Worm (Caenorhabditis elegans) whole organism, late embryonic: ENCODE data around the gene ace-4.

Experiments
- C08G9.2 ChIP-seq: sonication (generic microtip); optimal IDR thresholded peaks from 2 replicates; lab custom pipeline; 2016; ENCODE audit warnings: mild to moderate bottlenecking, missing genetic modification characterization, moderate library complexity, missing compliant biosample characterization
- C38D4.7 ChIP-seq: fragments of 200-800 bp; sonication (Bioruptor generic); optimal IDR thresholded peaks from 2 replicates; lab custom pipeline; 2018; ENCODE audit warnings: mild to moderate bottlenecking, missing genetic modification characterization, moderate library complexity, missing compliant biosample characterization
- F13H6.1 ChIP-seq: sonication (generic microtip); optimal IDR thresholded peaks from 2 replicates; lab custom pipeline; 2016; ENCODE audit warnings: missing genetic modification characterization, missing compliant biosample characterization
- K02D7.2 ChIP-seq: sonication (generic microtip); optimal IDR thresholded peaks from 2 replicates; lab custom pipeline; 2017; ENCODE audit warnings: mild to moderate bottlenecking, missing genetic modification characterization, missing compliant biosample characterization
- T23F11.4 ChIP-seq: fragments of 200-800 bp; sonication (Bioruptor generic); optimal IDR thresholded peaks from 2 replicates; lab custom pipeline; 2018; ENCODE audit warnings: mild to moderate bottlenecking, missing genetic modification characterization, missing compliant biosample characterization
- Y22D7AL.16 ChIP-seq: sonication (generic microtip); optimal IDR thresholded peaks from 2 replicates; lab custom pipeline; 2016; ENCODE audit warnings: missing genetic modification characterization, missing compliant biosample characterization
- ahr-1 ChIP-seq: sonication (generic microtip); optimal IDR thresholded peaks from 2 replicates; lab custom pipeline; 2016; ENCODE audit warnings: missing genetic modification characterization, missing compliant biosample characterization
- ama-1 ChIP-seq: fragments of 150-350 bp; optimal IDR thresholded peaks from 2 replicates; lab custom pipeline; 2014
- ceh-18 ChIP-seq: sonication (generic microtip); optimal IDR thresholded peaks from 2 replicates; lab custom pipeline; 2016; ENCODE audit warnings: missing genetic modification characterization, missing compliant biosample characterization
- ceh-19 ChIP-seq: fragments of 200-800 bp; sonication (Bioruptor generic); optimal IDR thresholded peaks from 2 replicates; lab custom pipeline; 2018; ENCODE audit warnings: mild to moderate bottlenecking, missing genetic modification characterization, missing compliant biosample characterization
- ceh-2 ChIP-seq: sonication (generic microtip); optimal IDR thresholded peaks from 2 replicates; lab custom pipeline; 2016; ENCODE audit warnings: missing genotype, missing genetic modification characterization, missing compliant biosample characterization
- ceh-24 ChIP-seq: sonication (generic microtip); optimal IDR thresholded peaks from 2 replicates; lab custom pipeline; 2016; ENCODE audit warnings: mild to moderate bottlenecking, missing genetic modification characterization, missing compliant biosample characterization
- ceh-30 ChIP-seq: fragments of 150-350 bp; optimal IDR thresholded peaks from 2 replicates; lab custom pipeline; 2014; ENCODE audit warnings: missing biosample characterization, missing genetic modification characterization
- ceh-31 ChIP-seq: sonication (generic microtip); optimal IDR thresholded peaks from 2 replicates; lab custom pipeline; 2016; ENCODE audit warnings: missing genetic modification characterization, missing compliant biosample characterization
- ceh-45 ChIP-seq: fragments of 200-800 bp; sonication (Bioruptor generic); IDR thresholded peaks from 2 replicates; pipeline ENCODE4 v1.3.6; 2022; ENCODE audit warnings: missing genetic modification reagents, missing genetic modification characterization, missing compliant biosample characterization
- ceh-9 ChIP-seq: sonication (generic microtip); optimal IDR thresholded peaks from 2 replicates; lab custom pipeline; 2016; ENCODE audit warnings: mild to moderate bottlenecking, missing genetic modification characterization, inconsistent platforms, missing compliant biosample characterization
- che-1 ChIP-seq: sonication (generic microtip); optimal IDR thresholded peaks from 2 replicates; lab custom pipeline; 2016; ENCODE audit warnings: mild to moderate bottlenecking, missing genetic modification characterization, missing compliant biosample characterization
- dmd-4 ChIP-seq: sonication (generic microtip); optimal IDR thresholded peaks from 2 replicates; lab custom pipeline; 2016; ENCODE audit warnings: borderline replicate concordance, missing genetic modification characterization, missing compliant biosample characterization
- dve-1 ChIP-seq: sonication (generic microtip); optimal IDR thresholded peaks from 2 replicates; lab custom pipeline; 2017; ENCODE audit warnings: antibody characterized with exemption, mild to moderate bottlenecking, missing genetic modification characterization, missing compliant biosample characterization
- elt-2 ChIP-seq: sonication (generic microtip); optimal IDR thresholded peaks from 2 replicates; lab custom pipeline; 2016; ENCODE audit warnings: missing genetic modification reagents, missing genetic modification characterization, missing compliant biosample characterization
- elt-4 ChIP-seq: sonication (generic microtip); optimal IDR thresholded peaks from 2 replicates; lab custom pipeline; 2016; ENCODE audit warnings: missing genetic modification characterization, missing compliant biosample characterization
- eyg-1 ChIP-seq: sonication (generic microtip); optimal IDR thresholded peaks from 2 replicates; lab custom pipeline; 2016; ENCODE audit warnings: missing genotype, missing genetic modification characterization, missing compliant biosample characterization
- fkh-10 ChIP-seq: fragments of 150-350 bp; optimal IDR thresholded peaks from 2 replicates; lab custom pipeline; 2014; ENCODE audit warnings: missing biosample characterization, missing genetic modification reagents, missing genetic modification characterization
- fkh-6 ChIP-seq: sonication (generic microtip); optimal IDR thresholded peaks from 2 replicates; lab custom pipeline; 2016; ENCODE audit warnings: missing genetic modification characterization, missing compliant biosample characterization
- hlh-13 ChIP-seq: fragments of 200-800 bp; sonication (Bioruptor generic); optimal IDR thresholded peaks from 2 replicates; lab custom pipeline; 2018; ENCODE audit warnings: mild to moderate bottlenecking, missing genetic modification characterization, missing compliant biosample characterization
- hlh-15 ChIP-seq: sonication (generic microtip); optimal IDR thresholded peaks from 2 replicates; lab custom pipeline; 2016; ENCODE audit warnings: missing genetic modification characterization, missing compliant biosample characterization
- hlh-8 ChIP-seq: sonication (generic microtip); optimal IDR thresholded peaks from 2 replicates; lab custom pipeline; 2016; ENCODE audit warnings: missing genotype, missing genetic modification characterization, missing compliant biosample characterization
- lim-6 ChIP-seq: sonication (generic microtip); optimal IDR thresholded peaks from 2 replicates; lab custom pipeline; 2016; ENCODE audit warnings: missing genetic modification characterization, missing compliant biosample characterization
- lin-11 ChIP-seq: fragments of 200-800 bp; sonication (Bioruptor generic); optimal IDR thresholded peaks from 2 replicates; lab custom pipeline; 2018; ENCODE audit warnings: mild to moderate bottlenecking, missing genetic modification characterization, missing compliant biosample characterization
- madf-2 ChIP-seq: sonication (generic microtip); optimal IDR thresholded peaks from 2 replicates; lab custom pipeline; 2017; ENCODE audit warnings: missing genetic modification characterization, missing compliant biosample characterization
- nfya-1 ChIP-seq: sonication (generic microtip); optimal IDR thresholded peaks from 2 replicates; lab custom pipeline; 2017; ENCODE audit warnings: missing genetic modification characterization, mild to moderate bottlenecking, missing compliant biosample characterization, antibody characterized with exemption, moderate library complexity
- nhr-232 ChIP-seq: sonication (generic microtip); optimal IDR thresholded peaks from 2 replicates; lab custom pipeline; 2016; ENCODE audit warnings: missing genetic modification characterization, missing compliant biosample characterization
- npax-4 ChIP-seq: sonication (generic microtip); optimal IDR thresholded peaks from 2 replicates; lab custom pipeline; 2016; ENCODE audit warnings: missing genetic modification characterization, missing compliant biosample characterization
- pax-1 ChIP-seq: fragments of 150-350 bp; optimal IDR thresholded peaks from 2 replicates; lab custom pipeline; 2014; ENCODE audit warnings: missing biosample characterization, missing genetic modification characterization
- pha-2 ChIP-seq: sonication (generic microtip); optimal IDR thresholded peaks from 2 replicates; lab custom pipeline; 2017; ENCODE audit warnings: mild to moderate bottlenecking, missing genetic modification characterization, missing compliant biosample characterization
- pqm-1 ChIP-seq: sonication (generic microtip); optimal IDR thresholded peaks from 2 replicates; lab custom pipeline; 2016; ENCODE audit warnings: missing genetic modification characterization, missing compliant biosample characterization
- pros-1 ChIP-seq: fragments of 150-350 bp; optimal IDR thresholded peaks from 2 replicates; lab custom pipeline; 2014; ENCODE audit warnings: missing biosample characterization, missing genetic modification reagents, missing genetic modification characterization
- rnt-1 ChIP-seq: sonication (generic microtip); optimal IDR thresholded peaks from 2 replicates; lab custom pipeline; 2016; ENCODE audit warnings: missing genetic modification characterization, missing compliant biosample characterization
- sox-2 ChIP-seq: fragments of 200-800 bp; sonication (Bioruptor generic); IDR thresholded peaks from 2 replicates; pipeline ENCODE4 v1.3.6; 2022; ENCODE audit warnings: missing genetic modification reagents, missing genetic modification characterization, missing compliant biosample characterization
- syd-9 ChIP-seq: sonication (generic microtip); optimal IDR thresholded peaks from 2 replicates; lab custom pipeline; 2016; ENCODE audit warnings: mild to moderate bottlenecking, missing genetic modification characterization, moderate library complexity, missing compliant biosample characterization
- tbx-7 ChIP-seq: sonication (generic microtip); optimal IDR thresholded peaks from 2 replicates; lab custom pipeline; 2016; ENCODE audit warnings: missing genotype, missing genetic modification characterization, missing compliant biosample characterization
- ttx-3 ChIP-seq: sonication (generic microtip); optimal IDR thresholded peaks from 2 replicates; lab custom pipeline; 2016; ENCODE audit warnings: missing genetic modification reagents, missing genetic modification characterization, missing compliant biosample characterization
- unc-3 ChIP-seq, 2 experiments: fragments of 200-800 bp in 1 of 2; sonication (Bioruptor generic) in 1 of 2; sonication (generic microtip) in 1 of 2; conservative IDR thresholded peaks in 1 of 2; optimal IDR thresholded peaks in 1 of 2; 2 replicates each; pipeline versions ENCODE4 v1.3.6 to Lab custom; 2016 to 2022; ENCODE audit warnings: missing compliant biosample characterization in 2 of 2, missing genetic modification characterization in 2 of 2, missing genetic modification reagents in 1 of 2
- unc-42 ChIP-seq: sonication (generic microtip); optimal IDR thresholded peaks from 2 replicates; lab custom pipeline; 2016; ENCODE audit warnings: missing genotype, missing genetic modification characterization, missing compliant biosample characterization
- ztf-16 ChIP-seq: sonication (generic microtip); optimal IDR thresholded peaks from 2 replicates; lab custom pipeline; 2017; ENCODE audit warnings: missing genetic modification characterization, missing compliant biosample characterization

The ace-4 gene

ce11 chrII:14197499-14198096 is at the start of gene ace-4:
TSS of gene ace-4 (plus strand) at chrII:14198046.
- peak; percentile 77 for TF ChIP-seq nfya-1
- TF ChIP-seq pax-1 (tag; lab: Kevin White, UChicago): no peak
- TF ChIP-seq, all 69 proteins: peak for 1

- TF ChIP-seq npax-4 (tag; lab: Kevin White, UChicago) (no peak), pha-2 (tag; lab: Kevin White, UChicago) (no peak), ceh-45 (no peak), K02D7.2 (tag; lab: Kevin White, UChicago) (no peak), fkh-6 (tag; lab: Kevin White, UChicago) (no peak), rnt-1 (tag; lab: Kevin White, UChicago) (no peak), syd-9 (tag; lab: Kevin White, UChicago) (no peak), sox-2 (GFP tag; lab: Robert Waterston, UW) (no peak), tbx-7 (tag; lab: Kevin White, UChicago) (no peak), ahr-1 (no peak), nfya-1 (no peak), ama-1 (no peak), pax-1 (tag; lab: Kevin White, UChicago) (no peak), ceh-9 (tag; lab: Kevin White, UChicago) (no peak), ceh-2 (no peak)
Measured at ce11 chrII:14150031-14150430, 47.8 kb upstream of the ace-4 start, which contains the start of gene W03H9.1. TSS of gene W03H9.1 (minus strand) at chrII:14150131.

ce11 chrII:14152274-14152673 is 45.6 kb upstream of the ace-4 start:
- TF ChIP-seq lin-11 (no peak), ceh-18 (tag; lab: Kevin White, UChicago) (no peak), hlh-15 (tag; lab: Kevin White, UChicago) (no peak), pax-1 (tag; lab: Kevin White, UChicago) (no peak), ceh-30 (tag; lab: Kevin White, UChicago) (no peak), rnt-1 (tag; lab: Kevin White, UChicago) (no peak), tbx-7 (tag; lab: Kevin White, UChicago) (no peak), ceh-45 (no peak), F13H6.1 (no peak), nfya-1 (no peak), ceh-24 (tag; lab: Kevin White, UChicago) (no peak), fkh-6 (tag; lab: Kevin White, UChicago) (no peak), T23F11.4 (no peak), pqm-1 (tag; lab: Kevin White, UChicago) (no peak), ahr-1 (no peak), ceh-31 (no peak), lim-6 (tag; lab: Kevin White, UChicago) (no peak)

ce11 chrII:14154357-14154756 is 43.5 kb upstream of the ace-4 start, which contains the start of gene Y48B6A.1:
TSS of gene Y48B6A.1 (minus strand) at chrII:14154373.
- TF ChIP-seq hlh-8 (tag; lab: Kevin White, UChicago) (peak; percentile 72), nhr-232 (tag; lab: Kevin White, UChicago) (no peak), C08G9.2 (tag; lab: Kevin White, UChicago) (peak; percentile 94), pqm-1 (tag; lab: Kevin White, UChicago) (peak; percentile 46), elt-4 (tag; lab: Kevin White, UChicago) (no peak), fkh-6 (tag; lab: Kevin White, UChicago) (peak; percentile 55), ceh-24 (tag; lab: Kevin White, UChicago) (no peak), che-1 (tag; lab: Kevin White, UChicago) (no peak), ttx-3 (peak; percentile 28), eyg-1 (peak; percentile 31), fkh-10 (GFP tag; lab: Kevin White, UChicago) (no peak), K02D7.2 (tag; lab: Kevin White, UChicago) (no peak), ceh-19 (GFP tag; lab: Kevin White, UChicago) (no peak), pros-1 (tag; lab: Kevin White, UChicago) (no peak), unc-3 (GFP tag; conservative IDR thresholded peaks at IDR 0.05; lab: Robert Waterston, UW) (no peak), unc-3 (tag; optimal IDR thresholded peaks at IDR 0.05; lab: Kevin White, UChicago) (no peak), unc-42 (tag; lab: Kevin White, UChicago) (peak; percentile 89), dmd-4 (tag; lab: Kevin White, UChicago) (no peak), tbx-7 (tag; lab: Kevin White, UChicago) (peak; percentile 82), T23F11.4 (no peak), hlh-13 (GFP tag; lab: Kevin White, UChicago) (peak; percentile 48), ahr-1 (peak; percentile 41), ceh-30 (tag; lab: Kevin White, UChicago) (peak; percentile 95), Y22D7AL.16 (no peak), madf-2 (tag; lab: Kevin White, UChicago) (peak; percentile 47), elt-2 (tag; lab: Kevin White, UChicago) (peak; percentile 58), lim-6 (tag; lab: Kevin White, UChicago) (peak; percentile 78), C38D4.7 (GFP tag; lab: Kevin White, UChicago) (no peak), ztf-16 (tag; lab: Kevin White, UChicago) (peak; percentile 74), dve-1 (tag; lab: Kevin White, UChicago) (peak; percentile 84)
